Fruit fly (Drosophila melanogaster) whole organism, embryonic: ENCODE results near the gene CG10874.

Experiments
- BEAF-32 ChIP-seq: fragments of 200-800 bp; sonication (Bioruptor generic); optimal IDR thresholded peaks from 3 replicates; lab custom pipeline; 2017; ENCODE audit warnings: missing biosample characterization, missing genetic modification characterization, mild to moderate bottlenecking, moderate library complexity, missing genetic modification reagents
- Bdp1 ChIP-seq: fragments of 200-800 bp; sonication (Bioruptor generic); optimal IDR thresholded peaks from 3 replicates; lab custom pipeline; 2016; ENCODE audit warnings: missing biosample characterization, missing genetic modification characterization
- CG10543 ChIP-seq: fragments of 200-800 bp; sonication (Bioruptor generic); optimal IDR thresholded peaks from 3 replicates; lab custom pipeline; 2017; ENCODE audit warnings: missing biosample characterization, mild to moderate bottlenecking, missing genetic modification characterization, moderate library complexity
- CG11504 ChIP-seq: fragments of 200-800 bp; sonication (Bioruptor generic); optimal IDR thresholded peaks from 3 replicates; lab custom pipeline; 2019; ENCODE audit warnings: missing biosample characterization, mild to moderate bottlenecking, missing genetic modification characterization, moderate library complexity
- CG11695 ChIP-seq: fragments of 200-800 bp; sonication (Bioruptor generic); IDR thresholded peaks from 3 replicates; pipeline ENCODE4 v1.3.6; 2022; ENCODE audit warnings: missing biosample characterization, missing genetic modification characterization
- CG12236 ChIP-seq: fragments of 200-800 bp; sonication (Bioruptor generic); optimal IDR thresholded peaks from 2 replicates; lab custom pipeline; 2016; ENCODE audit warnings: missing biosample characterization, missing genetic modification characterization
- CG14014 ChIP-seq: fragments of 200-800 bp; sonication (Bioruptor generic); IDR thresholded peaks from 2 replicates; pipeline ENCODE4 v1.3.6; 2022; ENCODE audit warnings: missing biosample characterization, missing genetic modification characterization
- CG15601 ChIP-seq: fragments of 200-800 bp; sonication (Bioruptor generic); optimal IDR thresholded peaks from 3 replicates; lab custom pipeline; 2019; ENCODE audit warnings: missing biosample characterization, mild to moderate bottlenecking, missing genetic modification characterization, moderate library complexity
- CG1602 ChIP-seq: fragments of 200-800 bp; sonication (Bioruptor generic); optimal IDR thresholded peaks from 3 replicates; lab custom pipeline; 2016; ENCODE audit warnings: missing biosample characterization, missing genetic modification characterization
- CG1647 ChIP-seq: fragments of 200-800 bp; sonication (Bioruptor generic); optimal IDR thresholded peaks from 3 replicates; lab custom pipeline; 2016; ENCODE audit warnings: missing biosample characterization, missing genetic modification characterization
- CG16815 ChIP-seq: fragments of 200-800 bp; sonication (Bioruptor generic); optimal IDR thresholded peaks from 3 replicates; lab custom pipeline; 2017; ENCODE audit warnings: missing biosample characterization, mild to moderate bottlenecking, missing genetic modification characterization
- CG17328 ChIP-seq: fragments of 200-800 bp; sonication (Bioruptor generic); IDR thresholded peaks from 2 replicates; pipeline ENCODE4 v1.3.6; 2022; ENCODE audit warnings: missing biosample characterization, missing genetic modification characterization
- CG18262 ChIP-seq: fragments of 200-800 bp; optimal IDR thresholded peaks from 3 replicates; lab custom pipeline; 2019; ENCODE audit warnings: missing biosample characterization, mild to moderate bottlenecking, missing genetic modification characterization, moderate library complexity
- CG31388 ChIP-seq: fragments of 200-800 bp; sonication (Bioruptor generic); optimal IDR thresholded peaks from 2 replicates; lab custom pipeline; 2016; ENCODE audit warnings: missing biosample characterization, missing genetic modification characterization
- CG3407 ChIP-seq: fragments of 200-800 bp; sonication (Bioruptor generic); optimal IDR thresholded peaks from 2 replicates; lab custom pipeline; 2018; ENCODE audit warnings: missing biosample characterization, mild to moderate bottlenecking, missing genetic modification characterization
- CG34422 ChIP-seq: fragments of 200-800 bp; sonication (Bioruptor generic); IDR thresholded peaks from 3 replicates; pipeline ENCODE4 v1.3.6; 2022; ENCODE audit warnings: missing biosample characterization, missing genetic modification characterization
- CG4328 ChIP-seq: fragments of 200-800 bp; sonication (Bioruptor generic); optimal IDR thresholded peaks from 3 replicates; lab custom pipeline; 2017; ENCODE audit warnings: missing biosample characterization, missing genetic modification reagents, missing genetic modification characterization
- CG4424 ChIP-seq: fragments of 200-800 bp; sonication (Bioruptor generic); optimal IDR thresholded peaks from 3 replicates; lab custom pipeline; 2016; ENCODE audit warnings: missing biosample characterization, missing genetic modification characterization
- CG6272 ChIP-seq: fragments of 200-800 bp; sonication (Bioruptor generic); IDR thresholded peaks from 2 replicates; pipeline ENCODE4 v1.3.6; 2022; ENCODE audit warnings: missing biosample characterization, missing genetic modification characterization
- CG6689 ChIP-seq: fragments of 200-800 bp; sonication (Bioruptor generic); IDR thresholded peaks from 2 replicates; pipeline ENCODE4 v1.3.6; 2022; ENCODE audit warnings: missing biosample characterization, missing genetic modification characterization
- CG7987 ChIP-seq: fragments of 200-800 bp; sonication (Bioruptor generic); optimal IDR thresholded peaks from 2 replicates; lab custom pipeline; 2018; ENCODE audit warnings: missing biosample characterization, mild to moderate bottlenecking, missing genetic modification characterization, moderate library complexity
- D19A ChIP-seq: fragments of 200-800 bp; optimal IDR thresholded peaks from 3 replicates; lab custom pipeline; 2019; ENCODE audit warnings: missing biosample characterization, mild to moderate bottlenecking, missing genetic modification characterization, moderate library complexity
- Deaf1 ChIP-seq: fragments of 200-800 bp; optimal IDR thresholded peaks from 3 replicates; lab custom pipeline; 2019; ENCODE audit warnings: missing biosample characterization, mild to moderate bottlenecking, missing genetic modification characterization, moderate library complexity
- Gsc ChIP-seq: fragments of 200-800 bp; sonication (Bioruptor generic); IDR thresholded peaks from 2 replicates; pipeline ENCODE4 v1.3.6; 2022; ENCODE audit warnings: missing biosample characterization, missing genetic modification characterization
- Gug ChIP-seq: fragments of 200-800 bp; sonication (Bioruptor generic); IDR thresholded peaks from 4 replicates; pipeline ENCODE4 v1.3.6; 2022; ENCODE audit warnings: missing biosample characterization, missing genetic modification characterization
- HHEX ChIP-seq: fragments of 200-800 bp; sonication (Bioruptor generic); optimal IDR thresholded peaks from 3 replicates; lab custom pipeline; 2017; ENCODE audit warnings: missing biosample characterization, mild to moderate bottlenecking, missing genetic modification characterization, missing genetic modification reagents
- Lhr ChIP-seq: fragments of 200-800 bp; sonication (Bioruptor generic); optimal IDR thresholded peaks from 3 replicates; lab custom pipeline; 2017; ENCODE audit warnings: mild to moderate bottlenecking, missing biosample characterization, missing genetic modification reagents, missing genetic modification characterization
- Lim3 ChIP-seq: fragments of 200-800 bp; sonication (Bioruptor generic); IDR thresholded peaks from 2 replicates; pipeline ENCODE4 v1.3.6; 2022; ENCODE audit warnings: missing biosample characterization, missing genetic modification characterization
- MESR4 ChIP-seq: fragments of 200-800 bp; sonication (Bioruptor generic); optimal IDR thresholded peaks from 2 replicates; lab custom pipeline; 2018; ENCODE audit warnings: missing biosample characterization, mild to moderate bottlenecking, missing genetic modification characterization, moderate library complexity
- Mes4 ChIP-seq: fragments of 200-800 bp; sonication (Bioruptor generic); optimal IDR thresholded peaks from 2 replicates; lab custom pipeline; 2016; ENCODE audit warnings: missing biosample characterization, missing genetic modification characterization
- NFAT ChIP-seq: fragments of 200-800 bp; sonication (Bioruptor generic); IDR thresholded peaks from 2 replicates; pipeline ENCODE4 v1.3.6; 2022; ENCODE audit warnings: missing biosample characterization, missing genetic modification characterization
- Rfx ChIP-seq: fragments of 200-800 bp; sonication (Bioruptor generic); IDR thresholded peaks from 2 replicates; pipeline ENCODE4 v1.3.6; 2022; ENCODE audit warnings: missing biosample characterization, missing genetic modification characterization
- Rx ChIP-seq: fragments of 200-800 bp; sonication (Bioruptor generic); IDR thresholded peaks from 2 replicates; pipeline ENCODE4 v1.3.6; 2022; ENCODE audit warnings: missing biosample characterization, missing genetic modification characterization
- Trl ChIP-seq, 3 experiments: fragments of >200 bp in 2 of 3; fragments of 200-800 bp in 1 of 3; sonication (Bioruptor generic) in 1 of 3; optimal IDR thresholded peaks; 2 replicates in 1 of 3; 3 replicates in 2 of 3; lab custom pipeline; 2016 to 2017; ENCODE audit warnings: missing biosample characterization in 1 of 3, missing genetic modification characterization in 1 of 3
- bbx ChIP-seq: fragments of 200-800 bp; sonication (Bioruptor generic); IDR thresholded peaks from 2 replicates; pipeline ENCODE4 v1.3.6; 2022; ENCODE audit warnings: missing biosample characterization, missing genetic modification characterization; ENCODE audit not compliant: partially characterized antibody
- cg ChIP-seq: fragments of 200-800 bp; sonication (Bioruptor generic); optimal IDR thresholded peaks from 3 replicates; lab custom pipeline; 2019; ENCODE audit warnings: missing biosample characterization, mild to moderate bottlenecking, missing genetic modification characterization, moderate library complexity
- chif ChIP-seq, 2 experiments: fragments of 200-800 bp; sonication (Bioruptor generic); optimal IDR thresholded peaks; 3 replicates each; lab custom pipeline; 2016; ENCODE audit warnings: missing biosample characterization in 2 of 2, missing genetic modification characterization in 2 of 2
- dm ChIP-seq: fragments of 200-800 bp; sonication (Bioruptor generic); optimal IDR thresholded peaks from 3 replicates; lab custom pipeline; 2016; ENCODE audit warnings: missing biosample characterization, missing genetic modification characterization
- dmrt11E ChIP-seq: fragments of 200-800 bp; sonication (Bioruptor generic); optimal IDR thresholded peaks from 3 replicates; lab custom pipeline; 2018; ENCODE audit warnings: missing biosample characterization, mild to moderate bottlenecking, missing genetic modification characterization, moderate library complexity
- fd102C ChIP-seq: fragments of 200-800 bp; sonication (Bioruptor generic); optimal IDR thresholded peaks from 2 replicates; lab custom pipeline; 2018; ENCODE audit warnings: missing biosample characterization, mild to moderate bottlenecking, missing genetic modification characterization, moderate library complexity
- fru ChIP-seq: fragments of >200 bp; optimal IDR thresholded peaks from 2 replicates; lab custom pipeline; 2017
- knrl ChIP-seq: fragments of 200-800 bp; sonication (Bioruptor generic); IDR thresholded peaks from 3 replicates; pipeline ENCODE4 v1.3.6; 2022; ENCODE audit warnings: missing biosample characterization, missing genetic modification characterization; ENCODE audit not compliant: partially characterized antibody
- lilli ChIP-seq: fragments of 200-800 bp; sonication (Bioruptor generic); optimal IDR thresholded peaks from 3 replicates; lab custom pipeline; 2016; ENCODE audit warnings: missing biosample characterization, missing genetic modification characterization
- nerfin-1 ChIP-seq: fragments of 200-800 bp; sonication (Bioruptor generic); optimal IDR thresholded peaks from 3 replicates; lab custom pipeline; 2019; ENCODE audit warnings: missing biosample characterization, mild to moderate bottlenecking, missing genetic modification characterization, moderate library complexity
- pzg ChIP-seq: fragments of 200-800 bp; sonication (Bioruptor generic); optimal IDR thresholded peaks from 3 replicates; lab custom pipeline; 2018; ENCODE audit warnings: missing biosample characterization, mild to moderate bottlenecking, missing genetic modification characterization, moderate library complexity
- slp2 ChIP-seq: fragments of 200-800 bp; sonication (Bioruptor generic); optimal IDR thresholded peaks from 2 replicates; lab custom pipeline; 2016; ENCODE audit warnings: missing biosample characterization, missing genetic modification characterization
- tll ChIP-seq, 2 experiments: fragments of 200-800 bp in 1 of 2; fragments of >200 bp in 1 of 2; sonication (Bioruptor generic) in 1 of 2; optimal IDR thresholded peaks; 2 replicates each; lab custom pipeline; 2017 to 2019; ENCODE audit warnings: missing biosample characterization in 2 of 2, missing genetic modification characterization in 2 of 2, mild to moderate bottlenecking in 1 of 2, moderate library complexity in 1 of 2
- tna ChIP-seq: fragments of 200-800 bp; sonication (Bioruptor generic); IDR thresholded peaks from 2 replicates; pipeline ENCODE4 v1.3.6; 2022; ENCODE audit warnings: missing biosample characterization, missing genetic modification characterization; ENCODE audit not compliant: partially characterized antibody
- ttk ChIP-seq: fragments of 200-800 bp; sonication (Bioruptor generic); IDR thresholded peaks from 2 replicates; pipeline ENCODE4 v2.1.2; 2022; ENCODE audit warnings: missing biosample characterization, missing genetic modification characterization

Gene CG10874

dm6 chr2L:2164520-2165237 lies 27.5 kb downstream of the CG10874 start (continued):
- TF ChIP-seq ttk (no peak), CG16815 (GFP tag; lab: Kevin White, UChicago) (peak; percentile 77), dm (GFP tag; lab: Kevin White, UChicago) (peak; percentile 71), chif (GFP tag; optimal IDR thresholded peaks at IDR 0.05; lab: Kevin White, UChicago) (peak; percentile 46 to 85), CG4424 (peak; percentile 77), CG12236 (peak; percentile 54), CG31388 (GFP tag; lab: Kevin White, UChicago) (no peak), Mes4 (GFP tag; lab: Kevin White, UChicago) (peak; percentile 56), Lhr (GFP tag; lab: Kevin White, UChicago) (peak; percentile 22), fru (lab: Kevin White, UChicago) (no peak), Gug (GFP tag; lab: Robert Waterston, UW) (peak; percentile 17; the same call in 2 of the 4 replicates), Trl (optimal IDR thresholded peaks at IDR 0.05; lab: Kevin White, UChicago) (peak in 1 of 2 experiments; percentile 20), Trl (GFP tag; optimal IDR thresholded peaks at IDR 0.05; lab: Kevin White, UChicago) (peak; percentile 82), Lim3 (no peak), CG7987 (GFP tag; lab: Kevin White, UChicago) (no peak), CG6689 (peak; percentile 74), HHEX (GFP tag; lab: Kevin White, UChicago) (peak; percentile 33), Rfx (GFP tag; lab: Robert Waterston, UW) (no peak), D19A (peak; percentile 73), knrl (GFP tag; lab: Robert Waterston, UW) (no peak), NFAT (GFP tag; lab: Robert Waterston, UW) (no peak), cg (GFP tag; lab: Kevin White, UChicago) (no peak), CG3407 (peak; percentile 10), CG18262 (tag; lab: Kevin White, UChicago) (peak; percentile 88), CG10543 (GFP tag; lab: Kevin White, UChicago) (no peak), Rx (GFP tag; lab: Robert Waterston, UW) (peak; percentile 18; the same call in 1 of the 2 replicates), bbx (GFP tag; lab: Robert Waterston, UW) (no peak), CG34422 (GFP tag; lab: Robert Waterston, UW) (0 out of 3 replicates have a peak, but pooled peaks have one; percentile 24), CG11695 (GFP tag; lab: Robert Waterston, UW) (0 out of 3 replicates have a peak, but pooled peaks have one; percentile 12), MESR4 (no peak), CG6272 (GFP tag; lab: Robert Waterston, UW) (no peak), fd102C (GFP tag; lab: Kevin White, UChicago) (peak; percentile 94), tna (GFP tag; lab: Robert Waterston, UW) (no peak), lilli (GFP tag; lab: Kevin White, UChicago) (peak; percentile 73), BEAF-32 (GFP tag; lab: Kevin White, UChicago) (no peak), Deaf1 (peak; percentile 30), pzg (GFP tag; lab: Kevin White, UChicago) (no peak), CG11504 (tag; lab: Kevin White, UChicago) (peak; percentile 44), tll (GFP tag; optimal IDR thresholded peaks at IDR 0.05; lab: Kevin White, UChicago) (peak; percentile 40 to 99), CG4328 (peak; percentile 16), CG15601 (tag; lab: Kevin White, UChicago) (peak; percentile 72), Gsc (GFP tag; lab: Robert Waterston, UW) (no peak), CG17328 (GFP tag; lab: Robert Waterston, UW) (peak; percentile 78), Bdp1 (peak; percentile 29), CG14014 (GFP tag; lab: Robert Waterston, UW) (0 out of 2 replicates have a peak, but pooled peaks have one; percentile 9), slp2 (peak; percentile 41), dmrt11E (tag; lab: Kevin White, UChicago) (peak; percentile 93), CG1602 (GFP tag; lab: Kevin White, UChicago) (peak; percentile 61), nerfin-1 (tag; lab: Kevin White, UChicago) (peak; percentile 57), CG1647 (GFP tag; lab: Kevin White, UChicago) (no peak)
